Fruit fly (Drosophila melanogaster) whole organism, embryonic: ENCODE measurements around the gene mthl11.

Experiments
- CG4282 ChIP-seq: fragments of 200-800 bp; sonication (Bioruptor generic); optimal IDR thresholded peaks from 2 replicates; lab custom pipeline; 2016; ENCODE audit warnings: missing biosample characterization, missing genetic modification characterization
- lola ChIP-seq, 3 experiments: fragments of >200 bp in 2 of 3; fragments of 200-800 bp in 1 of 3; sonication (Bioruptor generic) in 1 of 3; optimal IDR thresholded peaks; 2 replicates each; lab custom pipeline; 2017 to 2019; ENCODE audit warnings: missing biosample characterization in 3 of 3, missing genetic modification characterization in 3 of 3, mild to moderate bottlenecking in 1 of 3, moderate library complexity in 1 of 3

- TF ChIP-seq lola (GFP tag; optimal IDR thresholded peaks at IDR 0.05; lab: Kevin White, UChicago) (no peak), CG4282 (GFP tag; lab: Kevin White, UChicago) (no peak)
Observed at dm6 chr3R:10407658-10408057, 6.8 kb downstream of the mthl11 start.
